Fruit fly (Drosophila melanogaster): Measurements from ENCODE around the gene CG43439.

The CG43439 gene

dm6 chr3L:6984486-6984885 lies at the start of gene CG43439, which contains the start of gene CG32388:
Gene CG43439 (minus strand): TSS chr3L:6984586.
Gene CG32388 (minus strand): TSS chr3L:6984586.
- no peak for TF ChIP-seq CG17801 (GFP tag; optimal IDR thresholded peaks at IDR 0.05; ENCODE audit: partially characterized antibody)

dm6 chr3L:7026694-7027093 lies 42.3 kb upstream of the CG43439 start, which contains the start of gene CG17744:
Gene CG17744 (minus strand): TSS chr3L:7026794.
- no peak for TF ChIP-seq CG17801 (GFP tag; optimal IDR thresholded peaks at IDR 0.05; ENCODE audit: partially characterized antibody)

- TF ChIP-seq CG17801 (GFP tag; optimal IDR thresholded peaks at IDR 0.05; ENCODE audit: partially characterized antibody): no peak
Observed at dm6 chr3L:7013568-7014305, 29.4 kb upstream of the CG43439 start.

- no peak for TF ChIP-seq CG17801 (GFP tag; optimal IDR thresholded peaks at IDR 0.05; ENCODE audit: partially characterized antibody)
Observed at dm6 chr3L:7012271-7012670, 27.9 kb upstream of the CG43439 start.

- TF ChIP-seq CG17801 (GFP tag; optimal IDR thresholded peaks at IDR 0.05; ENCODE audit: partially characterized antibody): no peak
Observed at dm6 chr3L:7009886-7010285, 25.5 kb upstream of the CG43439 start.

- no peak for TF ChIP-seq CG17801 (GFP tag; optimal IDR thresholded peaks at IDR 0.05; ENCODE audit: partially characterized antibody)
Observed at dm6 chr3L:7009411-7009810, 25.0 kb upstream of the CG43439 start.

- TF ChIP-seq CG17801 (GFP tag; optimal IDR thresholded peaks at IDR 0.05; ENCODE audit: partially characterized antibody): no peak
Observed at dm6 chr3L:7008351-7008750, 24.0 kb upstream of the CG43439 start.

dm6 chr3L:7006421-7006820 lies 22.0 kb upstream of the CG43439 start:
- TF ChIP-seq CG17801 (GFP tag; optimal IDR thresholded peaks at IDR 0.05; ENCODE audit: partially characterized antibody): no peak

- TF ChIP-seq CG17801 (GFP tag; optimal IDR thresholded peaks at IDR 0.05; ENCODE audit: partially characterized antibody): no peak
Observed at dm6 chr3L:7003132-7003531, 18.7 kb upstream of the CG43439 start.

dm6 chr3L:7002355-7002754 lies 18.0 kb upstream of the CG43439 start:
- no peak for TF ChIP-seq CG17801 (GFP tag; optimal IDR thresholded peaks at IDR 0.05; ENCODE audit: partially characterized antibody)

dm6 chr3L:7001855-7002254 lies 17.5 kb upstream of the CG43439 start:
- no peak for TF ChIP-seq CG17801 (GFP tag; optimal IDR thresholded peaks at IDR 0.05; ENCODE audit: partially characterized antibody)

- no peak for TF ChIP-seq CG17801 (GFP tag; optimal IDR thresholded peaks at IDR 0.05; ENCODE audit: partially characterized antibody)
Observed at dm6 chr3L:6999993-7000392, 15.6 kb upstream of the CG43439 start.

dm6 chr3L:6998692-6999091 lies 14.3 kb upstream of the CG43439 start, which contains the start of gene Mp:
Gene Mp (plus strand): TSS chr3L:6998843.
- no peak for TF ChIP-seq CG17801 (GFP tag; optimal IDR thresholded peaks at IDR 0.05; ENCODE audit: partially characterized antibody)

- no peak for TF ChIP-seq CG17801 (GFP tag; optimal IDR thresholded peaks at IDR 0.05; ENCODE audit: partially characterized antibody)
Observed at dm6 chr3L:6997410-6997809, 13.0 kb upstream of the CG43439 start.

dm6 chr3L:6996907-6997306 lies 12.5 kb upstream of the CG43439 start:
- TF ChIP-seq CG17801 (GFP tag; optimal IDR thresholded peaks at IDR 0.05; ENCODE audit: partially characterized antibody): no peak

- TF ChIP-seq CG17801 (GFP tag; optimal IDR thresholded peaks at IDR 0.05; ENCODE audit: partially characterized antibody): no peak
Observed at dm6 chr3L:6995364-6995749, 11.0 kb upstream of the CG43439 start.

dm6 chr3L:6993350-6993749 lies 9.0 kb upstream of the CG43439 start:
- no peak for TF ChIP-seq CG17801 (GFP tag; optimal IDR thresholded peaks at IDR 0.05; ENCODE audit: partially characterized antibody)

All from ovary, adult (tissue).